Worm (Caenorhabditis elegans) whole organism, L2 larva: ENCODE results near the gene F53A9.3.

Source experiments
- blmp-1 ChIP-seq: sonication (generic microtip); optimal IDR thresholded peaks from 2 replicates; lab custom pipeline; 2017; ENCODE audit warnings: missing genetic modification characterization, mild to moderate bottlenecking, missing compliant biosample characterization, antibody characterized with exemption, moderate library complexity; ENCODE audit not compliant: insufficient read depth
- lin-13 ChIP-seq: fragments of 150-350 bp; optimal IDR thresholded peaks from 2 replicates; lab custom pipeline; 2014; ENCODE audit warnings: missing biosample characterization, missing genetic modification reagents, missing genetic modification characterization
- nhr-23 ChIP-seq: fragments of 150-350 bp; optimal IDR thresholded peaks from 2 replicates; lab custom pipeline; 2014; ENCODE audit warnings: missing biosample characterization, missing genetic modification reagents, missing genetic modification characterization
- nhr-25 ChIP-seq: fragments of 150-350 bp; sonication (generic microtip); optimal IDR thresholded peaks from 3 replicates; lab custom pipeline; 2014; ENCODE audit warnings: missing biosample characterization, missing genetic modification characterization
- nhr-6 ChIP-seq: fragments of 150-350 bp; optimal IDR thresholded peaks from 2 replicates; lab custom pipeline; 2014; ENCODE audit warnings: missing biosample characterization, missing genetic modification characterization
- unc-39 ChIP-seq: fragments of 150-350 bp; optimal IDR thresholded peaks from 2 replicates; lab custom pipeline; 2014; ENCODE audit warnings: missing biosample characterization, missing genetic modification characterization
- unc-62 ChIP-seq: fragments of 150-350 bp; optimal IDR thresholded peaks from 2 replicates; lab custom pipeline; 2014; ENCODE audit warnings: missing biosample characterization, missing genetic modification reagents, missing genetic modification characterization
- zag-1 ChIP-seq: fragments of 150-350 bp; optimal IDR thresholded peaks from 2 replicates; lab custom pipeline; 2014; ENCODE audit warnings: missing biosample characterization, missing genetic modification characterization

- TF ChIP-seq blmp-1 (tag; lab: Kevin White, UChicago) (no peak), nhr-25 (tag; lab: Kevin White, UChicago) (no peak), unc-39 (tag; lab: Kevin White, UChicago) (no peak), lin-13 (GFP tag; lab: Kevin White, UChicago) (no peak), unc-62 (GFP tag; lab: Kevin White, UChicago) (no peak), nhr-6 (no peak), nhr-23 (tag; lab: Kevin White, UChicago) (no peak), zag-1 (tag; lab: Kevin White, UChicago) (no peak)
Observed at ce11 chrX:8681600-8681999, 26.6 kb upstream of the F53A9.3 start, which contains the start of gene K09E2.1.
